Fruit fly (Drosophila melanogaster) whole organism, wandering third instar larva: ENCODE results near the gene CG13058.

ENCODE experiments used
- Abd-B ChIP-seq: fragments of >200 bp; optimal IDR thresholded peaks from 2 replicates; lab custom pipeline; 2017; ENCODE audit warnings: missing biosample characterization, missing genetic modification characterization
- CG32264 ChIP-seq: fragments of 200-800 bp; sonication (Bioruptor generic); optimal IDR thresholded peaks from 2 replicates; lab custom pipeline; 2016; ENCODE audit warnings: missing biosample characterization, missing genetic modification characterization
- CG9705 ChIP-seq: fragments of 200-800 bp; sonication (Bioruptor generic); optimal IDR thresholded peaks from 2 replicates; lab custom pipeline; 2018; ENCODE audit warnings: missing biosample characterization, mild to moderate bottlenecking, missing genetic modification characterization
- CrebA ChIP-seq: fragments of 200-800 bp; sonication (Bioruptor generic); optimal IDR thresholded peaks from 2 replicates; lab custom pipeline; 2016; ENCODE audit warnings: missing biosample characterization, mild to moderate bottlenecking, missing genetic modification characterization, borderline replicate concordance
- Dfd ChIP-seq: fragments of >200 bp; optimal IDR thresholded peaks from 2 replicates; lab custom pipeline; 2017; ENCODE audit warnings: missing biosample characterization, missing genetic modification characterization
- Dif ChIP-seq: fragments of 200-275, 200-300 bp; sonication (Bioruptor generic); optimal IDR thresholded peaks from 2 replicates; lab custom pipeline; 2018; ENCODE audit warnings: missing biosample characterization, missing genetic modification characterization; ENCODE audit not compliant: partially characterized antibody
- GATAd ChIP-seq: sonication (Bioruptor generic); optimal IDR thresholded peaks from 2 replicates; lab custom pipeline; 2016; ENCODE audit warnings: missing biosample characterization, missing genetic modification characterization
- HLH106 ChIP-seq: fragments of 200-800 bp; optimal IDR thresholded peaks from 3 replicates; lab custom pipeline; 2019; ENCODE audit warnings: missing biosample characterization, mild to moderate bottlenecking, missing genetic modification characterization, moderate library complexity
- Hnf4 ChIP-seq: fragments of 200-800 bp; sonication (Bioruptor generic); optimal IDR thresholded peaks from 2 replicates; lab custom pipeline; 2016; ENCODE audit warnings: missing biosample characterization, mild to moderate bottlenecking, missing genetic modification characterization
- Hr78 ChIP-seq: fragments of >200 bp; optimal IDR thresholded peaks from 2 replicates; lab custom pipeline; 2017; ENCODE audit warnings: missing biosample characterization, missing genetic modification characterization
- Jra ChIP-seq: sonication (Bioruptor generic); optimal IDR thresholded peaks from 2 replicates; lab custom pipeline; 2016; ENCODE audit warnings: missing biosample characterization, missing genetic modification characterization
- Myc ChIP-seq: fragments of >200 bp; optimal IDR thresholded peaks from 2 replicates; lab custom pipeline; 2017
- N ChIP-seq: fragments of >200 bp; optimal IDR thresholded peaks from 2 replicates; lab custom pipeline; 2018; ENCODE audit warnings: missing biosample characterization, missing external identifiers, missing genetic modification characterization
- OdsH ChIP-seq: fragments of 200-800 bp; sonication (Bioruptor generic); optimal IDR thresholded peaks from 2 replicates; lab custom pipeline; 2016; ENCODE audit warnings: missing biosample characterization, mild to moderate bottlenecking, missing genetic modification characterization
- Rel ChIP-seq, 2 experiments: fragments of 200-800 bp; sonication (Bioruptor generic) in 1 of 2; optimal IDR thresholded peaks; 2 replicates in 1 of 2; 3 replicates in 1 of 2; lab custom pipeline; 2016 to 2019; ENCODE audit warnings: mild to moderate bottlenecking in 2 of 2, missing biosample characterization in 2 of 2, missing genetic modification characterization in 2 of 2, moderate library complexity in 1 of 2
- Sp1 ChIP-seq: fragments of 200-800 bp; sonication (Bioruptor generic); optimal IDR thresholded peaks from 3 replicates; lab custom pipeline; 2019; ENCODE audit warnings: missing biosample characterization, mild to moderate bottlenecking, missing genetic modification characterization, moderate library complexity
- Vsx2 ChIP-seq: fragments of 200-300, 225-300 bp; sonication (Bioruptor generic); optimal IDR thresholded peaks from 2 replicates; lab custom pipeline; 2018; ENCODE audit warnings: missing biosample characterization, missing genetic modification characterization; ENCODE audit not compliant: partially characterized antibody
- br ChIP-seq: fragments of 200-800 bp; sonication (Bioruptor generic); optimal IDR thresholded peaks from 2 replicates; lab custom pipeline; 2016; ENCODE audit warnings: missing biosample characterization, missing genetic modification characterization
- brk ChIP-seq: fragments of 200-800 bp; sonication (Bioruptor generic); optimal IDR thresholded peaks from 2 replicates; lab custom pipeline; 2016; ENCODE audit warnings: missing biosample characterization, mild to moderate bottlenecking, missing genetic modification characterization
- dl ChIP-seq, 2 experiments: fragments of 175-275, 200-275 bp in 1 of 2; fragments of 200-275 bp in 1 of 2; sonication (Bioruptor generic); optimal IDR thresholded peaks; lab custom pipeline; 2018; ENCODE audit warnings: mild to moderate bottlenecking in 2 of 2, missing biosample characterization in 2 of 2, missing genetic modification characterization in 2 of 2, moderate library complexity in 2 of 2; ENCODE audit not compliant: partially characterized antibody in 2 of 2, insufficient read depth in 1 of 2
- dmrt93B ChIP-seq: fragments of 200-800 bp; sonication (Bioruptor generic); optimal IDR thresholded peaks from 2 replicates; lab custom pipeline; 2018; ENCODE audit warnings: missing biosample characterization, mild to moderate bottlenecking, missing genetic modification characterization
- dsf ChIP-seq: sonication (Bioruptor generic); optimal IDR thresholded peaks from 2 replicates; lab custom pipeline; 2016; ENCODE audit warnings: missing biosample characterization, missing genetic modification characterization, borderline replicate concordance
- ey ChIP-seq: fragments of 200-800 bp; sonication (Bioruptor generic); optimal IDR thresholded peaks from 2 replicates; lab custom pipeline; 2016; ENCODE audit warnings: missing biosample characterization, missing genetic modification characterization
- foxo ChIP-seq, 2 experiments: fragments of 200-800 bp; sonication (Bioruptor generic); optimal IDR thresholded peaks; 2 replicates in 1 of 2; 3 replicates in 1 of 2; lab custom pipeline; 2016 to 2017; ENCODE audit warnings: missing biosample characterization in 2 of 2, missing genetic modification characterization in 2 of 2
- fru ChIP-seq: fragments of 200-800 bp; sonication (Bioruptor generic); optimal IDR thresholded peaks from 3 replicates; lab custom pipeline; 2016; ENCODE audit warnings: missing biosample characterization, mild to moderate bottlenecking, missing genetic modification characterization
- h ChIP-seq: fragments of 200-800 bp; sonication (Bioruptor generic); optimal IDR thresholded peaks from 3 replicates; lab custom pipeline; 2016; ENCODE audit warnings: missing biosample characterization, mild to moderate bottlenecking, missing genetic modification characterization
- jim ChIP-seq: fragments of 175-275, 200-325 bp; sonication (Bioruptor generic); optimal IDR thresholded peaks from 2 replicates; lab custom pipeline; 2016; ENCODE audit warnings: missing biosample characterization, mild to moderate bottlenecking, missing genetic modification characterization
- lola ChIP-seq: fragments of >200 bp; optimal IDR thresholded peaks from 2 replicates; lab custom pipeline; 2017; ENCODE audit warnings: missing biosample characterization, missing genetic modification characterization
- psq ChIP-seq: fragments of 200-800 bp; sonication (Bioruptor generic); optimal IDR thresholded peaks from 3 replicates; lab custom pipeline; 2017; ENCODE audit warnings: missing biosample characterization, mild to moderate bottlenecking, missing genetic modification characterization, moderate library complexity
- rgr ChIP-seq: fragments of 200-800 bp; sonication (Bioruptor generic); optimal IDR thresholded peaks from 3 replicates; lab custom pipeline; 2016; ENCODE audit warnings: missing biosample characterization, mild to moderate bottlenecking, missing genetic modification characterization
- sage ChIP-seq: fragments of 200-800 bp; sonication (Bioruptor generic); optimal IDR thresholded peaks from 2 replicates; lab custom pipeline; 2016; ENCODE audit warnings: missing biosample characterization, mild to moderate bottlenecking, missing genetic modification characterization
- sv ChIP-seq: fragments of 200-800 bp; sonication (Bioruptor generic); optimal IDR thresholded peaks from 3 replicates; lab custom pipeline; 2016; ENCODE audit warnings: missing biosample characterization, missing genetic modification characterization
- tai ChIP-seq: sonication (Bioruptor generic); optimal IDR thresholded peaks from 2 replicates; lab custom pipeline; 2016; ENCODE audit warnings: missing biosample characterization, missing genetic modification characterization
- usp ChIP-seq: fragments of >200 bp; optimal IDR thresholded peaks from 2 replicates; lab custom pipeline; 2017; ENCODE audit warnings: missing biosample characterization, missing genetic modification characterization
- woc ChIP-seq: sonication (Bioruptor generic); optimal IDR thresholded peaks from 2 replicates; lab custom pipeline; 2016; ENCODE audit warnings: missing biosample characterization, mild to moderate bottlenecking, missing genetic modification characterization

CG13058 gene

DNA sequence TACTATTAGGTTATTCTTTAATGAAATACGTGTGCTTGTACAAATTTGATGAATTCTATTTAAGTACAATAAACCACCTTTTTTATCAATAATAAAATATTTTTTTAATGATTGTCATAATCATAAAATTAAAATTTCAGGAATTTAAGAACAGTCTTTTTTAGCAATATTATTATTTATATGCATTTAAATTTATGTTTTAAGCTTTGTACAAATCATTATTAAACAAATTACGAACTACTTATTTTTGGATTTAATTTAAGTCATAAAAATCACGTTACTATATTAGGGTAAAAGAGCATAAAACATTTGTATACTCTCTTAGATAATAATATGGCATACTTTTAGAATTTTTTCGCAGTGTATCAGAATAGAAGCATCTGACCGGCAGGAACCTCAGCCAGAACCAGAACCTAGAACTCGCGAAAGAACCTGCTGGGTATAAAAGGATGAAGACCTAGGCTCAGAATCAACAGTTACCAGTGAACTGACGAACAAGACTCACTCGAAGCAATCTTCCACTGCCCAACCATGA lies 33.5 kb downstream of the CG13058 start, which contains the start of gene Cpr72Ea:
TSS of gene Cpr72Ea (plus strand) at position 485 of the 535 bp plus-strand sequence.
- no peak for TF ChIP-seq Abd-B (GFP tag; lab: Kevin White, UChicago)
- no peak for TF ChIP-seq tai
- TF ChIP-seq Myc (lab: Kevin White, UChicago): no peak
- TF ChIP-seq dsf (GFP tag; lab: Kevin White, UChicago): no peak
- TF ChIP-seq Jra (GFP tag; lab: Kevin White, UChicago): no peak
- no peak for TF ChIP-seq CG9705
- no peak for TF ChIP-seq OdsH
- TF ChIP-seq jim (GFP tag; lab: Kevin White, UChicago): no peak
- TF ChIP-seq GATAd (GFP tag; lab: Kevin White, UChicago): no peak
- TF ChIP-seq, all 38 proteins: peak for 0

DNA sequence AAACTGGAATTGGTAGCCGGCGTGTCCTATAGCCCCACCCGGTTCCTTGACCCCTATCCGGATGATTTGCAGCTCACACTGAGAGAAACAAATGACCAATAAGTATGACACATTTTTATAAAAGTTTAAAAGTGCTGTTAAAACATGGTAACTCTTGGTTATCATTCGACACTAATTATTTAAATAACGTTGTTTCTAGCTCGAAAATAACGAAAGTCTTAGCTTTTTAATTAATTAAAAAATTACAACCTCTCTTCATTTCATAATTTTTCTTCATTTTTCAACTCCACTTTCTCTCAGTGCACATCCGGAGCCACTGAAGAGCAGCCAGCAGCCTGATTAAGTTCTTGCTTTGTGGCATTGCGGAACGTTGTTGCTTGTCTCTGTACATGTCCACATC lies 35.5 kb downstream of the CG13058 start:
- TF ChIP-seq rgr (GFP tag; lab: Kevin White, UChicago) (peak; percentile 70), woc (GFP tag; lab: Kevin White, UChicago) (peak; percentile 67), sv (GFP tag; lab: Kevin White, UChicago) (no peak), dsf (GFP tag; lab: Kevin White, UChicago) (no peak), psq (GFP tag; lab: Kevin White, UChicago) (peak; percentile 66), N (GFP tag; lab: Kevin White, UChicago) (no peak), Rel (GFP tag; optimal IDR thresholded peaks at IDR 0.05; lab: Kevin White, UChicago) (no peak), Rel (tag; optimal IDR thresholded peaks at IDR 0.05; lab: Kevin White, UChicago) (no peak), HLH106 (tag; lab: Kevin White, UChicago) (peak; percentile 82), lola (GFP tag; lab: Kevin White, UChicago) (no peak), CG32264 (peak; percentile 25), brk (GFP tag; lab: Kevin White, UChicago) (peak; percentile 27), dl (GFP tag; optimal IDR thresholded peaks at IDR 0.05; lab: Kevin White, UChicago; ENCODE audit: insufficient read depth in 1 of 2, partially characterized antibody in 2 of 2) (no peak), Dfd (GFP tag; lab: Kevin White, UChicago) (no peak), fru (peak; percentile 81), dmrt93B (peak; percentile 56), usp (no peak), GATAd (GFP tag; lab: Kevin White, UChicago) (no peak), ey (GFP tag; lab: Kevin White, UChicago) (peak; percentile 69), CrebA (GFP tag; lab: Kevin White, UChicago) (no peak), Hnf4 (peak; percentile 65), br (peak; percentile 73), h (GFP tag; lab: Kevin White, UChicago) (peak; percentile 83), CG9705 (peak; percentile 39), foxo (GFP tag; optimal IDR thresholded peaks at IDR 0.05; lab: Kevin White, UChicago) (peak in 1 of 2 experiments; percentile 78), sage (GFP tag; lab: Kevin White, UChicago) (no peak), OdsH (peak; percentile 81), Sp1 (peak; percentile 78)

DNA sequence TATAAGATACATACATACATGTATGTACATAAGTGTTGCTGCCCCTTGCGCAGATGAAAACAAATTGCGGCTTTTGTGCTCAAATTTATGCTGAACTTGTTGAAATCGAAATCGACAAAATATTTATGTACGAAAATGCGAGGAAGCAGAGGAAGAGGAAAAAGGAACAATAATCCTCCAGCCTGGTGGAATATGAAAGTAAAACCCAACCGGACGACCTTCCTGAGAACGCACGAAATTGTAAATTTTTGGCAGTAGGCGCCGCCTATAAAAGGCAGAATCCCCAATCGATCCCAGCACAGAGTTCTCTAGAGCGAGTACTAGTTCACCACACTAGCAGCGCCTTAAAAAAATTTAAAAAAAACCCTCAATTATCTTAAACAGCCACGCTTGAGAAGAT lies 36.0 kb downstream of the CG13058 start, which contains the start of gene Cpr72Eb:
TSS of gene Cpr72Eb (plus strand) at position 301 of the 400 bp plus-strand sequence.
- TF ChIP-seq jim (GFP tag; lab: Kevin White, UChicago): no peak
- no peak for TF ChIP-seq Vsx2 (GFP tag; lab: Kevin White, UChicago)
- TF ChIP-seq Dfd (GFP tag; lab: Kevin White, UChicago): no peak
- TF ChIP-seq brk (GFP tag; lab: Kevin White, UChicago): no peak
- TF ChIP-seq HLH106 (tag; lab: Kevin White, UChicago): no peak
- TF ChIP-seq ey (GFP tag; lab: Kevin White, UChicago): no peak
- no peak for TF ChIP-seq Dif (GFP tag; lab: Kevin White, UChicago)
- TF ChIP-seq Hnf4: no peak
- TF ChIP-seq CG9705: no peak
- no peak for TF ChIP-seq Hr78
- TF ChIP-seq, all 38 proteins: peak for 0
